Worm (Caenorhabditis elegans) whole organism, L4 larva: Measurements from ENCODE around the gene K10H10.4.
A peak's percentile ranks its signal among the peaks of the same experiment; 100 is the strongest.

Source experiments
- D1046.2 ChIP-seq: fragments of 200-800 bp; sonication (Bioruptor generic); IDR thresholded peaks from 2 replicates; pipeline ENCODE4 v1.3.6; 2022; ENCODE audit warnings: missing genetic modification characterization, missing compliant biosample characterization
- F44E2.7 ChIP-seq: fragments of 200-800 bp; sonication (Bioruptor generic); IDR thresholded peaks from 2 replicates; pipeline ENCODE4 v2.1.2; 2022; ENCODE audit warnings: missing genetic modification characterization, missing compliant biosample characterization
- F49E8.2 ChIP-seq: sonication (generic microtip); optimal IDR thresholded peaks from 2 replicates; lab custom pipeline; 2016; ENCODE audit warnings: missing compliant biosample characterization, mild to moderate bottlenecking, missing genetic modification characterization, borderline replicate concordance
- R02D3.7 ChIP-seq: fragments of 150-350 bp; sonication (generic microtip); optimal IDR thresholded peaks from 3 replicates; lab custom pipeline; 2014; ENCODE audit warnings: missing biosample characterization, missing genetic modification characterization
- T20F7.1 ChIP-seq: fragments of 200-800 bp; sonication (Bioruptor generic); optimal IDR thresholded peaks from 2 replicates; lab custom pipeline; 2018; ENCODE audit warnings: mild to moderate bottlenecking, missing genetic modification characterization, missing compliant biosample characterization
- Y48G9A.11 ChIP-seq: fragments of 200-800 bp; sonication (Bioruptor generic); IDR thresholded peaks from 2 replicates; pipeline ENCODE4 v1.3.6; 2022; ENCODE audit warnings: missing genetic modification reagents, missing genetic modification characterization, missing compliant biosample characterization
- Y5F2A.4 ChIP-seq: fragments of 200-800 bp; sonication (Bioruptor generic); optimal IDR thresholded peaks from 2 replicates; lab custom pipeline; 2018; ENCODE audit warnings: mild to moderate bottlenecking, missing genetic modification characterization, missing compliant biosample characterization
- Y75B8A.6 ChIP-seq: fragments of 200-800 bp; sonication (Bioruptor generic); IDR thresholded peaks from 2 replicates; pipeline ENCODE4 v1.3.6; 2022; ENCODE audit warnings: missing genetic modification reagents, missing genetic modification characterization, missing compliant biosample characterization
- ZK337.2 ChIP-seq: fragments of 200-800 bp; sonication (Bioruptor generic); IDR thresholded peaks from 2 replicates; pipeline ENCODE4 v1.3.6; 2022; ENCODE audit warnings: missing genetic modification reagents, missing genetic modification characterization, missing compliant biosample characterization
- ZK546.5 ChIP-seq, 2 experiments: sonication (generic microtip); optimal IDR thresholded peaks; 2 replicates each; lab custom pipeline; 2017; ENCODE audit warnings: missing biosample characterization in 2 of 2, missing genetic modification characterization in 2 of 2
- aly-2 ChIP-seq: sonication (generic microtip); optimal IDR thresholded peaks from 2 replicates; lab custom pipeline; 2018; ENCODE audit warnings: missing biosample characterization, missing genetic modification characterization
- arid-1 ChIP-seq: fragments of 200-800 bp; sonication (Bioruptor generic); conservative IDR thresholded peaks from 2 replicates; pipeline ENCODE4 v1.3.6; 2022; ENCODE audit warnings: missing genetic modification reagents, missing genetic modification characterization, missing compliant biosample characterization
- ceh-20 ChIP-seq: fragments of 200-800 bp; sonication (Bioruptor generic); IDR thresholded peaks from 2 replicates; pipeline ENCODE4 v1.3.6; 2022; ENCODE audit warnings: missing genetic modification reagents, missing genetic modification characterization, missing compliant biosample characterization
- ceh-44 ChIP-seq: fragments of 200-800 bp; sonication (Bioruptor generic); IDR thresholded peaks from 2 replicates; pipeline ENCODE4 v1.3.6; 2022; ENCODE audit warnings: missing genetic modification reagents, missing genetic modification characterization, missing compliant biosample characterization
- ceh-82 ChIP-seq: sonication (generic microtip); optimal IDR thresholded peaks from 2 replicates; lab custom pipeline; 2017; ENCODE audit warnings: missing biosample characterization, missing genetic modification characterization
- ces-1 ChIP-seq: fragments of 150-350 bp; sonication (generic microtip); optimal IDR thresholded peaks from 4 replicates; lab custom pipeline; 2014; ENCODE audit warnings: missing biosample characterization, missing genetic modification reagents, missing genetic modification characterization
- daf-12 ChIP-seq: fragments of 150-350 bp; optimal IDR thresholded peaks from 2 replicates; lab custom pipeline; 2014; ENCODE audit warnings: missing biosample characterization, missing genetic modification reagents, missing genetic modification characterization
- dmd-8 ChIP-seq: fragments of 200-800 bp; sonication (Bioruptor generic); IDR thresholded peaks from 2 replicates; pipeline ENCODE4 v1.3.6; 2022; ENCODE audit warnings: missing genetic modification characterization, missing compliant biosample characterization
- duxl-1 ChIP-seq: sonication (generic microtip); optimal IDR thresholded peaks from 2 replicates; lab custom pipeline; 2016; ENCODE audit warnings: mild to moderate bottlenecking, missing genetic modification characterization, moderate library complexity, missing compliant biosample characterization; ENCODE audit not compliant: poor library complexity
- egl-27 ChIP-seq: sonication (generic microtip); optimal IDR thresholded peaks from 3 replicates; lab custom pipeline; 2017; ENCODE audit warnings: missing biosample characterization, missing genetic modification reagents, missing genetic modification characterization
- fkh-10 ChIP-seq: fragments of 150-350 bp; optimal IDR thresholded peaks from 2 replicates; lab custom pipeline; 2014; ENCODE audit warnings: missing biosample characterization, missing genetic modification reagents, missing genetic modification characterization
- gei-8 ChIP-seq: fragments of 200-800 bp; sonication (Bioruptor generic); optimal IDR thresholded peaks from 2 replicates; lab custom pipeline; 2018; ENCODE audit warnings: mild to moderate bottlenecking, missing genetic modification characterization, missing compliant biosample characterization
- hlh-30 ChIP-seq: sonication (generic microtip); optimal IDR thresholded peaks from 2 replicates; lab custom pipeline; 2017; ENCODE audit warnings: antibody characterized with exemption, mild to moderate bottlenecking, missing genetic modification characterization, missing compliant biosample characterization; ENCODE audit not compliant: insufficient read depth
- hmg-1.1 ChIP-seq: fragments of 200-800 bp; sonication (Bioruptor generic); IDR thresholded peaks from 2 replicates; pipeline ENCODE4 v1.3.6; 2022; ENCODE audit warnings: missing genetic modification reagents, missing genetic modification characterization, missing compliant biosample characterization
- lin-1 ChIP-seq: fragments of 200-800 bp; sonication (Bioruptor generic); IDR thresholded peaks from 2 replicates; pipeline ENCODE4 v1.3.6; 2022; ENCODE audit warnings: missing genetic modification reagents, missing genetic modification characterization, missing compliant biosample characterization
- lin-39 ChIP-seq: fragments of 150-350 bp; optimal IDR thresholded peaks from 2 replicates; lab custom pipeline; 2014; ENCODE audit warnings: missing biosample characterization, missing genetic modification reagents, missing genetic modification characterization
- lir-3 ChIP-seq: sonication (generic microtip); optimal IDR thresholded peaks from 2 replicates; lab custom pipeline; 2016; ENCODE audit warnings: mild to moderate bottlenecking, missing genetic modification characterization, missing compliant biosample characterization
- mep-1 ChIP-seq: fragments of 150-350 bp; sonication (generic microtip); optimal IDR thresholded peaks from 3 replicates; lab custom pipeline; 2014; ENCODE audit warnings: missing biosample characterization, missing genetic modification characterization
- mxl-3 ChIP-seq: fragments of 200-800 bp; sonication (Bioruptor generic); optimal IDR thresholded peaks from 2 replicates; lab custom pipeline; 2018; ENCODE audit warnings: mild to moderate bottlenecking, missing genetic modification characterization, missing compliant biosample characterization
- nhr-111 ChIP-seq: fragments of 200-800 bp; sonication (Bioruptor generic); optimal IDR thresholded peaks from 2 replicates; lab custom pipeline; 2018; ENCODE audit warnings: mild to moderate bottlenecking, missing genetic modification characterization, missing compliant biosample characterization
- nhr-41 ChIP-seq: fragments of 200-800 bp; sonication (Bioruptor generic); IDR thresholded peaks from 2 replicates; pipeline ENCODE4 v1.3.6; 2022; ENCODE audit warnings: missing genetic modification reagents, missing genetic modification characterization, missing compliant biosample characterization
- nhr-48 ChIP-seq: sonication (generic microtip); optimal IDR thresholded peaks from 2 replicates; lab custom pipeline; 2016; ENCODE audit warnings: mild to moderate bottlenecking, missing genetic modification characterization, missing compliant biosample characterization
- nhr-6 ChIP-seq: fragments of 150-350 bp; optimal IDR thresholded peaks from 2 replicates; lab custom pipeline; 2014; ENCODE audit warnings: missing biosample characterization, missing genetic modification characterization
- nhr-77 ChIP-seq: fragments of 150-350 bp; optimal IDR thresholded peaks from 2 replicates; lab custom pipeline; 2014; ENCODE audit warnings: missing biosample characterization, missing genetic modification characterization
- pha-4 ChIP-seq, 2 experiments: fragments of 150-350 bp in 1 of 2; fragments of 200-800 bp in 1 of 2; sonication (Bioruptor generic) in 1 of 2; IDR thresholded peaks in 1 of 2; optimal IDR thresholded peaks in 1 of 2; 2 replicates each; pipeline versions ENCODE4 v1.3.6 to Lab custom; 2014 to 2022; ENCODE audit warnings: missing genetic modification characterization in 2 of 2, missing genetic modification reagents in 2 of 2, missing biosample characterization in 1 of 2, missing compliant biosample characterization in 1 of 2
- pqm-1 ChIP-seq: sonication (generic microtip); optimal IDR thresholded peaks from 2 replicates; lab custom pipeline; 2017; ENCODE audit warnings: missing biosample characterization, missing genetic modification characterization
- rbr-2 ChIP-seq: sonication (generic microtip); optimal IDR thresholded peaks from 2 replicates; lab custom pipeline; 2016; ENCODE audit warnings: missing genotype, missing genetic modification characterization, missing compliant biosample characterization
- saeg-2 ChIP-seq: fragments of 200-800 bp; sonication (Bioruptor generic); IDR thresholded peaks from 2 replicates; pipeline ENCODE4 v1.3.6; 2022; ENCODE audit warnings: missing genetic modification reagents, missing genetic modification characterization, missing compliant biosample characterization
- sdz-12 ChIP-seq: fragments of 200-800 bp; sonication (Bioruptor generic); optimal IDR thresholded peaks from 2 replicates; lab custom pipeline; 2018; ENCODE audit warnings: mild to moderate bottlenecking, missing genetic modification characterization, missing compliant biosample characterization
- set-16 ChIP-seq: fragments of 200-800 bp; sonication (Bioruptor generic); IDR thresholded peaks from 2 replicates; pipeline ENCODE4 v1.3.6; 2022; ENCODE audit warnings: missing genetic modification reagents, missing genetic modification characterization, missing compliant biosample characterization
- skn-1 ChIP-seq: fragments of 150-350 bp; optimal IDR thresholded peaks from 2 replicates; lab custom pipeline; 2014; ENCODE audit warnings: missing biosample characterization, missing genetic modification characterization
- snpc-4 ChIP-seq: fragments of 150-350 bp; optimal IDR thresholded peaks from 2 replicates; lab custom pipeline; 2014; ENCODE audit warnings: missing biosample characterization, missing genetic modification characterization
- unc-130 ChIP-seq: sonication (generic microtip); optimal IDR thresholded peaks from 2 replicates; lab custom pipeline; 2016; ENCODE audit warnings: missing genetic modification reagents, missing genetic modification characterization, missing compliant biosample characterization
- unc-39 ChIP-seq: sonication (generic microtip); optimal IDR thresholded peaks from 2 replicates; lab custom pipeline; 2017; ENCODE audit warnings: missing biosample characterization, missing genetic modification characterization
- unc-62 ChIP-seq, 3 experiments: fragments of 150-350 bp in 1 of 3; sonication (generic microtip); optimal IDR thresholded peaks in 2 of 3; peaks in 1 of 3; 1 replicate in 1 of 3; 2 replicates in 2 of 3; lab custom pipeline; 2014 to 2017; ENCODE audit warnings: missing biosample characterization in 3 of 3, missing genetic modification characterization in 3 of 3, missing genetic modification reagents in 3 of 3, missing genotype in 1 of 3
- zfp-3 ChIP-seq: fragments of 200-800 bp; sonication (Bioruptor generic); conservative IDR thresholded peaks from 2 replicates; pipeline ENCODE4 v1.3.6; 2022; ENCODE audit warnings: missing genetic modification reagents, missing genetic modification characterization, missing compliant biosample characterization
- zip-2 ChIP-seq: fragments of 150-350 bp; optimal IDR thresholded peaks from 2 replicates; lab custom pipeline; 2014; ENCODE audit warnings: missing biosample characterization, missing genetic modification characterization
- ztf-7 ChIP-seq: fragments of 150-350 bp; optimal IDR thresholded peaks from 2 replicates; lab custom pipeline; 2014; ENCODE audit warnings: missing biosample characterization, missing genetic modification characterization

The K10H10.4 gene

DNA sequence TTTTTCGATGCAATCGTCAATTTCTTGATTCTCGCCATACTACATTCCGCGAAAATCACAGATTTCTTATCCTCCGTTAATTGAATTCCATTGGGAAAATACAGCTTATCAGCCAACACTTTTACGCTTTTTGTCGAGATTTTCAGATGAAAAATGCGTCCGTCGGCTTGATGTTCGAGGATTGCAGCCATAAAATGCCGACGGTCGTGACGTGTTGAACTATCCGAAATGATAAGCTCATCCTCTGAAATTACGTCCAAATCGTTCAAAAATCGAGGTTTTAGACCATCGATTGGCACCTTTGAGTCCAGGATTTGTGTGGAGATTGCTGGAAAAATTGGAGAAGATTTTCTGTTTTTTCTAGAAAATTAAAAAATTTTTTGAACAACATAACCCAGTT, 26.9 kb downstream of the K10H10.4 start:
- TF ChIP-seq unc-62 (GFP tag; optimal IDR thresholded peaks at IDR 0.05 in 1 of 2; lab: Kevin White, UChicago) (peak in 1 of 2 experiments; percentile 90), unc-62 (tag; optimal IDR thresholded peaks at IDR 0.05; lab: Kevin White, UChicago) (no peak), saeg-2 (GFP tag; lab: Robert Waterston, UW) (no peak)

DNA sequence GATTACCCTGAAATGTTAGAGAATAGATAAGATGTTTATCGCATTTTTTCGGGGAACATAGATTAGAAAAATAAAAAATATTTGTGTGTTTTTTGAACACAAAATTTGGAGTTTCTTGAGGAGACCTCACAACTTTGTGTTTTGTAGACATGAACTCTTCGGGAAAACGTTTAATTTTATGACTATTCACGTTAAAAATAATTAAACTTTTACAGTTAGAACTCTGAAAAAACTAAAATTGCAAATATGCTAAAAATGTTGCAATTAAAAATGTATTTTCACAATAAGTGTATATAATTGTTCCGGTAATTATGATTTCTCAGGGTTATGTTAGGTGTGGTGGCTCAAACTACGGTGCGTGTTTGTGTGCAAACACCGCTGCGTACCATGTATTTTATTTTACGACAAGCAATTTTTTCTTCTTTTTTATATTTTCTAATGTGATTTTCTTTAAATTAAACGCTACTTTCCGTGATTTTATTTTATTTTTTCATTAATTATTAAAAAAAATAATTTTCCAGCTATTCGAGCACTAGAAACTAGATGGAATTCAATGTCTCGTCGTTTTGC, 28.1 kb downstream of the K10H10.4 start, which contains the start of the genes F57C2.5 and spat-1:
TSS of gene F57C2.5 (minus strand) at position 7 of the 570 bp plus-strand sequence.
TSS of gene spat-1 (plus strand) at position 520 of the 570 bp plus-strand sequence.
- no peak for TF ChIP-seq R02D3.7 (tag; lab: Kevin White, UChicago)
- TF ChIP-seq duxl-1 (tag; lab: Kevin White, UChicago) = no peak
- TF ChIP-seq ceh-82 = no peak
- TF ChIP-seq lin-39 (tag; lab: Kevin White, UChicago) = no peak
- TF ChIP-seq fkh-10 (GFP tag; lab: Kevin White, UChicago) = no peak
- peak; percentile 94 for TF ChIP-seq nhr-77
- TF ChIP-seq arid-1 = no peak
- TF ChIP-seq ceh-20 (GFP tag; lab: Robert Waterston, UW) = 0 out of 2 replicates have a peak, but pooled peaks have one; percentile 16
- TF ChIP-seq gei-8 (GFP tag; lab: Kevin White, UChicago) = no peak
- TF ChIP-seq mxl-3 = no peak
- TF ChIP-seq unc-130 (GFP tag; lab: Kevin White, UChicago) = peak; percentile 88
- peak; percentile 29 for TF ChIP-seq nhr-6
- no peak for TF ChIP-seq dmd-8 (GFP tag; lab: Robert Waterston, UW)
- TF ChIP-seq saeg-2 (GFP tag; lab: Robert Waterston, UW) = no peak
- TF ChIP-seq zip-2 (tag; lab: Kevin White, UChicago) = no peak
- no peak for TF ChIP-seq lir-3
- no peak for TF ChIP-seq ZK546.5 (tag; optimal IDR thresholded peaks at IDR 0.05; lab: Kevin White, UChicago)
- peak; percentile 55 for TF ChIP-seq pqm-1 (tag; lab: Kevin White, UChicago)
- TF ChIP-seq daf-12 (tag; lab: Kevin White, UChicago) = no peak
- TF ChIP-seq ces-1 (GFP tag; lab: Kevin White, UChicago) = no peak
- TF ChIP-seq ceh-44 (GFP tag; lab: Robert Waterston, UW) = peak; percentile 59; the same call in 1 of the 2 replicates
- TF ChIP-seq mep-1 (tag; lab: Kevin White, UChicago) = peak; percentile 75
- no peak for TF ChIP-seq D1046.2 (GFP tag; lab: Robert Waterston, UW)
- peak; percentile 53; the same call in 1 of the 2 replicates for TF ChIP-seq hmg-1.1
- TF ChIP-seq zfp-3 (GFP tag; lab: Robert Waterston, UW) = no peak
- peak; percentile 26 for TF ChIP-seq hlh-30 (tag; lab: Kevin White, UChicago)
- TF ChIP-seq nhr-48 (tag; lab: Kevin White, UChicago) = no peak
- TF ChIP-seq lin-1 = no peak
- no peak for TF ChIP-seq nhr-41 (GFP tag; lab: Robert Waterston, UW)
- TF ChIP-seq nhr-111 (GFP tag; lab: Kevin White, UChicago) = no peak
- no peak for TF ChIP-seq set-16 (GFP tag; lab: Robert Waterston, UW)
- no peak for TF ChIP-seq Y48G9A.11
- TF ChIP-seq pha-4 (GFP tag; IDR thresholded peaks at IDR 0.05; lab: Robert Waterston, UW) = peak; percentile 10; the same call in 1 of the 2 replicates
- peak; percentile 49 for TF ChIP-seq pha-4 (tag; optimal IDR thresholded peaks at IDR 0.05; lab: Kevin White, UChicago)
- TF ChIP-seq ztf-7 (tag; lab: Kevin White, UChicago) = peak; percentile 29
- no peak for TF ChIP-seq egl-27
- TF ChIP-seq unc-39 (tag; lab: Kevin White, UChicago) = no peak
- peak; percentile 63 for TF ChIP-seq rbr-2
- no peak for TF ChIP-seq Y75B8A.6 (GFP tag; lab: Robert Waterston, UW)
- TF ChIP-seq sdz-12 = no peak
- no peak for TF ChIP-seq F44E2.7 (GFP tag; lab: Robert Waterston, UW)
- no peak for TF ChIP-seq aly-2 (tag; lab: Kevin White, UChicago)
- TF ChIP-seq skn-1 = no peak
- no peak for TF ChIP-seq ZK337.2 (GFP tag; lab: Robert Waterston, UW)
- TF ChIP-seq Y5F2A.4 (GFP tag; lab: Kevin White, UChicago) = no peak
- TF ChIP-seq snpc-4 (tag; lab: Kevin White, UChicago) = no peak
- no peak for TF ChIP-seq T20F7.1
- no peak for TF ChIP-seq F49E8.2
